Worm (Caenorhabditis elegans) whole organism, midembryonic: Measurements from ENCODE around the gene vms-1.

Experiments used
- T22C8.4 ChIP-seq: fragments of 200-800 bp; sonication (Bioruptor generic); IDR thresholded peaks from 2 replicates; pipeline ENCODE4 v1.3.6; 2022; ENCODE audit warnings: missing genetic modification characterization, missing compliant biosample characterization
- flt-1 ChIP-seq: fragments of 200-800 bp; sonication (Bioruptor generic); IDR thresholded peaks from 2 replicates; pipeline ENCODE4 v1.3.6; 2022; ENCODE audit warnings: missing genetic modification characterization, missing compliant biosample characterization
- klf-2 ChIP-seq: fragments of 200-800 bp; sonication (Bioruptor generic); conservative IDR thresholded peaks from 2 replicates; pipeline ENCODE4 v1.3.6; 2022; ENCODE audit warnings: missing genetic modification reagents, missing genetic modification characterization, missing compliant biosample characterization
- med-1 ChIP-seq: sonication (generic microtip); optimal IDR thresholded peaks from 2 replicates; lab custom pipeline; 2017; ENCODE audit warnings: missing genetic modification characterization, mild to moderate bottlenecking, missing compliant biosample characterization, antibody characterized with exemption, missing genetic modification reagents; ENCODE audit not compliant: insufficient read depth
- tab-1 ChIP-seq: fragments of 200-800 bp; sonication (Bioruptor generic); IDR thresholded peaks from 2 replicates; pipeline ENCODE4 v1.3.6; 2022; ENCODE audit warnings: missing genetic modification characterization, missing compliant biosample characterization
- ztf-23 ChIP-seq: fragments of 200-800 bp; sonication (Bioruptor generic); IDR thresholded peaks from 2 replicates; pipeline ENCODE4 v1.3.6; 2022; ENCODE audit warnings: missing genetic modification reagents, missing genetic modification characterization, missing compliant biosample characterization
- ztf-29 ChIP-seq: fragments of 200-800 bp; sonication (Bioruptor generic); IDR thresholded peaks from 2 replicates; pipeline ENCODE4 v1.3.6; 2022; ENCODE audit warnings: missing genetic modification reagents, missing genetic modification characterization, missing compliant biosample characterization

ce11 chrIII:8044717-8045116 is 43.6 kb upstream of the vms-1 start, which contains the start of gene spcs-3:
- no peak for TF ChIP-seq ztf-29
- TF ChIP-seq med-1 (GFP tag; lab: Kevin White, UChicago): no peak
- no peak for TF ChIP-seq flt-1 (GFP tag; lab: Robert Waterston, UW)
- TF ChIP-seq T22C8.4 (GFP tag; lab: Robert Waterston, UW): no peak
- TF ChIP-seq klf-2: no peak
- TF ChIP-seq tab-1 (GFP tag; lab: Robert Waterston, UW): no peak
- TF ChIP-seq ztf-23: no peak
